Fruit fly (Drosophila melanogaster): ENCODE measurements around the gene GstO1.
A peak's percentile ranks its signal among the peaks of the same experiment; 100 is the strongest.

Gene GstO1

DNA sequence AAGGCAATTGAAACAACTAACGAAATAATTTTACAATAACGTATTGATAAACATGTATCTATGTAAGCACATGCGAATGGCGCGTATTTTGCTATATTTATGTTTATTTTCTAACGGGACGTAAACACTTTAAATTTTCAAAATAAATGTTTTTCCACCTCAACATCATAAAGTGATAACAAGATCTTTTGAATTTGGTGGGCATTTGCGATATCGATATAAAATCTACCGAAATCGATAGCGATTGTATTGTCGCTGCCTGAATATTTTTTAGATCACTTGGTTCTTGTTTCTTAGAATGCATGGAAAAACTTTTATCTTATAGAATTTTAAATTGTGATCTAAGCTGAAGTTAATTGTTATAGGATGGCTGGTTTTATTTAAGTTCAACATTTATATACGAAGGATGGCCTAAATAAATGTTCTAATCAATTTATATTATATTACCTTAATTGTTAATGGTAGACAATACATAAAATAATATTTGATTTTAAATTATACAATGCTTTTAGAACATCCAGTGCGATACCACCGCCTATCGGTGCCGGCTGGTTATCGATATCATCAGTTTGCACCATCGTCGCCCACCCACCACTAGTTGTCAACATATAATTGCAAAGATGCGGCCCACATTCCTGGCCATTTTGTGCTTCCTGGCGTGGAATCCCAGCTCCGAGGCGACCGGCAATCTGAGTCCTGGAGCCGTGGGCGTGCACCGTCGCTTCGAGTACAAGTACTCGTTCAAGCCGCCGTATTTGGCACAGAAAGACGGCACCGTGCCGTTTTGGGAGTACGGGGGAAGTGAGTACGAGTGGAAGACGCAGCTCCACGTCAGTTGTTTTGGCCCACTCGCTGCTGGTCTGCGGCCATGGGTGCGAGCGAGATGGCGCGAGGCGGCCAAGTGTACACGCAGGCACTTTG lies 10.0 kb upstream of the GstO1 start, which contains the start of gene ergic53 (continued):
- no peak for TF ChIP-seq Hand (GFP tag; optimal IDR thresholded peaks at IDR 0.05)
- no peak for TF ChIP-seq pan (optimal IDR thresholded peaks at IDR 0.05)
- peak in 1 of 2 experiments; percentile 18 for TF ChIP-seq pan (GFP tag; optimal IDR thresholded peaks at IDR 0.05 in 1 of 2, IDR thresholded peaks at IDR 0.05 in 1 of 2)
- no peak for TF ChIP-seq ham (GFP tag; IDR thresholded peaks at IDR 0.05)
- TF ChIP-seq Stat92E (GFP tag; optimal IDR thresholded peaks at IDR 0.05), result peak in 1 of 3 experiments; percentile 52
- TF ChIP-seq phol (tag; optimal IDR thresholded peaks at IDR 0.05), result peak; percentile 51
- peak; percentile 74 for TF ChIP-seq ato (GFP tag; IDR thresholded peaks at IDR 0.05; ENCODE audit: partially characterized antibody)
- peak; percentile 11 for TF ChIP-seq CG17186 (GFP tag; optimal IDR thresholded peaks at IDR 0.05)
- peak; percentile 87; the same call in 3 of the 4 replicates for TF ChIP-seq chinmo (GFP tag; IDR thresholded peaks at IDR 0.05; ENCODE audit: partially characterized antibody)
- peak; percentile 96 for TF ChIP-seq MESR4 (GFP tag; optimal IDR thresholded peaks at IDR 0.05)
- TF ChIP-seq CG30403 (GFP tag; optimal IDR thresholded peaks at IDR 0.05), result peak; percentile 8
- no peak for TF ChIP-seq CG9932 (GFP tag; IDR thresholded peaks at IDR 0.05)
- TF ChIP-seq Bgb (GFP tag; IDR thresholded peaks at IDR 0.05; ENCODE audit: partially characterized antibody), result peak; percentile 77
- peak; percentile 100 for TF ChIP-seq sd (tag; optimal IDR thresholded peaks at IDR 0.05)
- TF ChIP-seq tup (GFP tag; optimal IDR thresholded peaks at IDR 0.05), result no peak
- peak; percentile 28 for TF ChIP-seq sug (tag; optimal IDR thresholded peaks at IDR 0.05)
- peak; percentile 32 for TF ChIP-seq sens (GFP tag)
- no peak for TF ChIP-seq so (GFP tag; IDR thresholded peaks at IDR 0.05)
- peak; percentile 44 for TF ChIP-seq CG2712 (tag; optimal IDR thresholded peaks at IDR 0.05)
- no peak for TF ChIP-seq ATbp (GFP tag; optimal IDR thresholded peaks at IDR 0.05)
- no peak for TF ChIP-seq ind (GFP tag; optimal IDR thresholded peaks at IDR 0.05)
- peak; percentile 94; the same call in 2 of the 3 replicates for TF ChIP-seq CG34422 (GFP tag; IDR thresholded peaks at IDR 0.05)
- TF ChIP-seq jigr1 (GFP tag; IDR thresholded peaks at IDR 0.05), result no peak
- TF ChIP-seq schlank (tag; optimal IDR thresholded peaks at IDR 0.05), result no peak
- TF ChIP-seq Oli (tag; optimal IDR thresholded peaks at IDR 0.05), result no peak
- TF ChIP-seq Dll (GFP tag; IDR thresholded peaks at IDR 0.05; ENCODE audit: partially characterized antibody), result peak; percentile 78
- TF ChIP-seq Lhr (GFP tag; optimal IDR thresholded peaks at IDR 0.05), result no peak
- peak; percentile 60; the same call in 2 of the 3 replicates for TF ChIP-seq zen2 (GFP tag; IDR thresholded peaks at IDR 0.05; ENCODE audit: partially characterized antibody)
- peak; percentile 3 for TF ChIP-seq her (GFP tag; optimal IDR thresholded peaks at IDR 0.05)
- peak; percentile 33 for TF ChIP-seq exex (tag; optimal IDR thresholded peaks at IDR 0.05)
- no peak for TF ChIP-seq Nf-YA (GFP tag; IDR thresholded peaks at IDR 0.05)
- TF ChIP-seq BEAF-32 (GFP tag; optimal IDR thresholded peaks at IDR 0.05), result peak; percentile 76
- no peak for TF ChIP-seq D19A (tag; optimal IDR thresholded peaks at IDR 0.05)
- no peak for TF ChIP-seq Trl (optimal IDR thresholded peaks at IDR 0.05)
- no peak for TF ChIP-seq Trl (GFP tag; optimal IDR thresholded peaks at IDR 0.05)
- TF ChIP-seq CG9876 (GFP tag; optimal IDR thresholded peaks at IDR 0.05), result no peak
- peak; percentile 64 for TF ChIP-seq CG1832 (GFP tag; optimal IDR thresholded peaks at IDR 0.05)
- TF ChIP-seq CG31365 (tag; optimal IDR thresholded peaks at IDR 0.05), result no peak
- TF ChIP-seq Opbp (GFP tag; IDR thresholded peaks at IDR 0.05; ENCODE audit: partially characterized antibody), result peak; percentile 72
- TF ChIP-seq CG4424 (GFP tag; optimal IDR thresholded peaks at IDR 0.05), result peak; percentile 9
- TF ChIP-seq pb (GFP tag; optimal IDR thresholded peaks at IDR 0.05), result no peak
- peak; percentile 79 for TF ChIP-seq vnd (GFP tag; IDR thresholded peaks at IDR 0.05; ENCODE audit: partially characterized antibody)
- TF ChIP-seq CG6654 (GFP tag; optimal IDR thresholded peaks at IDR 0.05), result no peak
- TF ChIP-seq wek (GFP tag; optimal IDR thresholded peaks at IDR 0.05), result no peak
- TF ChIP-seq trh (GFP tag; optimal IDR thresholded peaks at IDR 0.05), result no peak
- TF ChIP-seq CG7372 (GFP tag; IDR thresholded peaks at IDR 0.05), result no peak
- peak; percentile 11 for TF ChIP-seq CG15479 (GFP tag; optimal IDR thresholded peaks at IDR 0.05)
- TF ChIP-seq Xbp1 (GFP tag; optimal IDR thresholded peaks at IDR 0.05), result peak; percentile 89

Measured in whole organism, embryonic.